Worm (Caenorhabditis elegans) whole organism, late embryonic: ENCODE results near the gene tig-2.

Experiments
- F13H6.1 ChIP-seq: sonication (generic microtip); optimal IDR thresholded peaks from 2 replicates; lab custom pipeline; 2016; ENCODE audit warnings: missing genetic modification characterization, missing compliant biosample characterization
- K02D7.2 ChIP-seq: sonication (generic microtip); optimal IDR thresholded peaks from 2 replicates; lab custom pipeline; 2017; ENCODE audit warnings: mild to moderate bottlenecking, missing genetic modification characterization, missing compliant biosample characterization
- K09A11.1 ChIP-seq: sonication (generic microtip); optimal IDR thresholded peaks from 2 replicates; lab custom pipeline; 2017; ENCODE audit warnings: antibody characterized with exemption, mild to moderate bottlenecking, missing genetic modification characterization, missing compliant biosample characterization; ENCODE audit not compliant: insufficient read depth
- ahr-1 ChIP-seq: sonication (generic microtip); optimal IDR thresholded peaks from 2 replicates; lab custom pipeline; 2016; ENCODE audit warnings: missing genetic modification characterization, missing compliant biosample characterization
- ama-1 ChIP-seq: fragments of 150-350 bp; optimal IDR thresholded peaks from 2 replicates; lab custom pipeline; 2014
- ceh-22 ChIP-seq: sonication (generic microtip); optimal IDR thresholded peaks from 2 replicates; lab custom pipeline; 2017; ENCODE audit warnings: missing biosample characterization, missing genetic modification characterization
- ceh-30 ChIP-seq: fragments of 150-350 bp; optimal IDR thresholded peaks from 2 replicates; lab custom pipeline; 2014; ENCODE audit warnings: missing biosample characterization, missing genetic modification characterization
- ceh-34 ChIP-seq: sonication (generic microtip); optimal IDR thresholded peaks from 2 replicates; lab custom pipeline; 2016; ENCODE audit warnings: mild to moderate bottlenecking, missing genetic modification characterization, missing compliant biosample characterization
- ceh-45 ChIP-seq: fragments of 200-800 bp; sonication (Bioruptor generic); IDR thresholded peaks from 2 replicates; pipeline ENCODE4 v1.3.6; 2022; ENCODE audit warnings: missing genetic modification reagents, missing genetic modification characterization, missing compliant biosample characterization
- ceh-9 ChIP-seq: sonication (generic microtip); optimal IDR thresholded peaks from 2 replicates; lab custom pipeline; 2016; ENCODE audit warnings: mild to moderate bottlenecking, missing genetic modification characterization, inconsistent platforms, missing compliant biosample characterization
- dve-1 ChIP-seq: sonication (generic microtip); optimal IDR thresholded peaks from 2 replicates; lab custom pipeline; 2017; ENCODE audit warnings: antibody characterized with exemption, mild to moderate bottlenecking, missing genetic modification characterization, missing compliant biosample characterization
- elt-2 ChIP-seq: sonication (generic microtip); optimal IDR thresholded peaks from 2 replicates; lab custom pipeline; 2016; ENCODE audit warnings: missing genetic modification reagents, missing genetic modification characterization, missing compliant biosample characterization
- ets-4 ChIP-seq: sonication (generic microtip); optimal IDR thresholded peaks from 2 replicates; lab custom pipeline; 2016; ENCODE audit warnings: missing genetic modification characterization, missing compliant biosample characterization
- eyg-1 ChIP-seq: sonication (generic microtip); optimal IDR thresholded peaks from 2 replicates; lab custom pipeline; 2016; ENCODE audit warnings: missing genotype, missing genetic modification characterization, missing compliant biosample characterization
- fkh-6 ChIP-seq: sonication (generic microtip); optimal IDR thresholded peaks from 2 replicates; lab custom pipeline; 2016; ENCODE audit warnings: missing genetic modification characterization, missing compliant biosample characterization
- gmeb-2 ChIP-seq: sonication (generic microtip); optimal IDR thresholded peaks from 2 replicates; lab custom pipeline; 2016; ENCODE audit warnings: missing genetic modification characterization, inconsistent platforms, missing compliant biosample characterization
- lim-6 ChIP-seq: sonication (generic microtip); optimal IDR thresholded peaks from 2 replicates; lab custom pipeline; 2016; ENCODE audit warnings: missing genetic modification characterization, missing compliant biosample characterization
- madf-2 ChIP-seq: sonication (generic microtip); optimal IDR thresholded peaks from 2 replicates; lab custom pipeline; 2017; ENCODE audit warnings: missing genetic modification characterization, missing compliant biosample characterization
- npax-4 ChIP-seq: sonication (generic microtip); optimal IDR thresholded peaks from 2 replicates; lab custom pipeline; 2016; ENCODE audit warnings: missing genetic modification characterization, missing compliant biosample characterization
- pag-3 ChIP-seq: sonication (generic microtip); optimal IDR thresholded peaks from 2 replicates; lab custom pipeline; 2016; ENCODE audit warnings: missing compliant biosample characterization, missing genetic modification characterization, borderline replicate concordance
- pax-1 ChIP-seq: fragments of 150-350 bp; optimal IDR thresholded peaks from 2 replicates; lab custom pipeline; 2014; ENCODE audit warnings: missing biosample characterization, missing genetic modification characterization
- pha-4 ChIP-seq: fragments of 150-350 bp; optimal IDR thresholded peaks from 2 replicates; lab custom pipeline; 2018; ENCODE audit warnings: missing biosample characterization, missing genetic modification reagents, missing genetic modification characterization
- ref-2 ChIP-seq: sonication (generic microtip); optimal IDR thresholded peaks from 2 replicates; lab custom pipeline; 2016; ENCODE audit warnings: missing genetic modification characterization, missing compliant biosample characterization
- rnt-1 ChIP-seq: sonication (generic microtip); optimal IDR thresholded peaks from 2 replicates; lab custom pipeline; 2016; ENCODE audit warnings: missing genetic modification characterization, missing compliant biosample characterization
- sox-4 ChIP-seq: sonication (generic microtip); optimal IDR thresholded peaks from 2 replicates; lab custom pipeline; 2017; ENCODE audit warnings: mild to moderate bottlenecking, missing genetic modification characterization, inconsistent platforms, missing compliant biosample characterization
- unc-42 ChIP-seq: sonication (generic microtip); optimal IDR thresholded peaks from 2 replicates; lab custom pipeline; 2016; ENCODE audit warnings: missing genotype, missing genetic modification characterization, missing compliant biosample characterization
- unc-55 ChIP-seq: sonication (generic microtip); optimal IDR thresholded peaks from 2 replicates; lab custom pipeline; 2017; ENCODE audit warnings: missing biosample characterization, missing genetic modification reagents, missing genetic modification characterization

tig-2 gene

DNA sequence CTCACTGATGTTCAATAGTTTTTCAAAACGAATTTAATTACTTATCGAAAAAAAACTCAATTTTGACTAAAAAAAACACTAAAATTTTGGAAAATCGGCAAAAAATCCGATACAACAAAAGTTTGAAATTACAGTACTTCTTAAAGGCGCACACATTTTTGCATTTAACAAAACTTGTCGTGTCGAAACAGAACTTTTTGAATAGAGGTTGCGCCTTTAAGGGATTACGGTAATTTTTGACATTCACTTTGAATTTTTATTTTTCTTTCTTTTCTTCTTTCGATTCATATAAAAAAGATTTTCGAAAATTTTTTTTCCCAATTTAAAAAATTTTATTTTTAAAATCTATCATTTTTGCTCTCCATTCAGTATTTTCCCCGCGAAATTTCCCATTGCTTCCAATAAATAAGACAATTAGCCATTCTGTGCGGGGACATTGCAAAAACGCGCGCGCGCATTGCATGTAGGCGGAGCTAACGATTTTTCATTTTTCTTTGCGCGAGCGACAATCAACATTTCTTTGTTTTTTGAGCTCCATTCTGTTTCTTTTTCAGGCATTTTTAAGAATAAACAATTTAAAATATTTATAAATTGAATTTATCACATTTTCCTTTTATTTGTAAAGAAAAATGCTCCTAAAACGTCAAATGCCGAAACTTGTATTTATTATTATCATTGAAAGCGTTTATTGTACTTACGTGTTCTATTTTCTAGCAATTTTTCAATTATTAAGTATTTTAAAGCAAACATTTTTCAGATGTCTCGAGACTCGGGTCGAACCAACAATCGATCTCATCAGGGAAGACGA, 1.4 kb upstream of the tig-2 start, which contains the start of gene F39G3.3 (continued):
- TF ChIP-seq npax-4 (tag; lab: Kevin White, UChicago) (peak; percentile 80), K09A11.1 (tag; lab: Kevin White, UChicago) (peak; percentile 80), unc-42 (peak; percentile 92), ceh-30 (peak; percentile 26), pag-3 (tag; lab: Kevin White, UChicago) (peak; percentile 2), madf-2 (tag; lab: Kevin White, UChicago) (peak; percentile 86), ref-2 (tag; lab: Kevin White, UChicago) (peak; percentile 71), unc-55 (GFP tag; lab: Kevin White, UChicago) (no peak), ceh-45 (GFP tag; lab: Robert Waterston, UW) (peak; percentile 68), pax-1 (tag; lab: Kevin White, UChicago) (peak; percentile 25), ceh-34 (peak; percentile 86), pha-4 (tag; lab: Kevin White, UChicago) (no peak), ahr-1 (tag; lab: Kevin White, UChicago) (peak; percentile 78), ets-4 (tag; lab: Kevin White, UChicago) (peak; percentile 66), ama-1 (lab: Kevin White, UChicago) (no peak), ceh-9 (tag; lab: Kevin White, UChicago) (no peak), sox-4 (tag; lab: Kevin White, UChicago) (peak; percentile 88), fkh-6 (tag; lab: Kevin White, UChicago) (peak; percentile 83), F13H6.1 (tag; lab: Kevin White, UChicago) (peak; percentile 74)

- TF ChIP-seq dve-1 (tag; lab: Kevin White, UChicago), result no peak
- no peak for TF ChIP-seq pha-4 (tag; lab: Kevin White, UChicago)
- TF ChIP-seq pag-3 (tag; lab: Kevin White, UChicago), result no peak
- no peak for TF ChIP-seq ets-4 (tag; lab: Kevin White, UChicago)
- no peak for TF ChIP-seq fkh-6 (tag; lab: Kevin White, UChicago)
- TF ChIP-seq unc-55 (GFP tag; lab: Kevin White, UChicago), result no peak
- TF ChIP-seq eyg-1, result no peak
- no peak for TF ChIP-seq gmeb-2 (tag; lab: Kevin White, UChicago)
Observed at ce11 chrV:4724453-4724852, 5.5 kb downstream of the tig-2 start, which contains the start of gene F39G3.4. Gene F39G3.4 (plus strand): TSS chrV:4724753.

DNA sequence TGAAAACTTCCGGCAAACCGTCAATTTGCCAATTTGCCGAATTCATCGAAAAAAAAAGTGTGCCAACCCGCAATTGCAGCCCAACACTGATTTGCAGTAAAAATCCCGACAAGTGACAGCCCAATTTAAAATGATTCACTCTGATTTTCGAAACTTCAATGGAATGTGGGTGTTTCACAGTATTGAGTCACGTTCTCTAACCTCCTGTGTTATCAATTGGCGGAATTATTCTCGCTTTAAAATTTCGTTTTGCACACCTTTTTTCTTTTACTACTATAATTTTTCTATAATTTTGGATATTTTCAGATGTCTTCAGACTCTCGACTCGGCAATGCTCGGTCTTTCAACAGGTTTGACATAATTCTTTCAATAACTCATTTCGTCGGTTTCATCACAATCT, 7.6 kb downstream of the tig-2 start, which contains the start of gene F39G3.5:
TSS of gene F39G3.5 (plus strand) at position 301 of the 400 bp plus-strand sequence.
- no peak for TF ChIP-seq elt-2 (tag; lab: Kevin White, UChicago)
- TF ChIP-seq, all 69 proteins: peak for 0

ce11 chrV:4720884-4721464, 9.0 kb downstream of the tig-2 start:
- peak; percentile 58 for TF ChIP-seq elt-2 (tag; lab: Kevin White, UChicago)
- TF ChIP-seq rnt-1 (tag; lab: Kevin White, UChicago), result no peak

- TF ChIP-seq ceh-22 (tag; lab: Kevin White, UChicago) (no peak), pag-3 (tag; lab: Kevin White, UChicago) (no peak), elt-2 (tag; lab: Kevin White, UChicago) (peak; percentile 66), gmeb-2 (tag; lab: Kevin White, UChicago) (no peak)
Observed at ce11 chrV:4719965-4720364, 10.0 kb downstream of the tig-2 start, which contains the start of gene prx-6. Gene prx-6 (minus strand): TSS chrV:4720093.

DNA sequence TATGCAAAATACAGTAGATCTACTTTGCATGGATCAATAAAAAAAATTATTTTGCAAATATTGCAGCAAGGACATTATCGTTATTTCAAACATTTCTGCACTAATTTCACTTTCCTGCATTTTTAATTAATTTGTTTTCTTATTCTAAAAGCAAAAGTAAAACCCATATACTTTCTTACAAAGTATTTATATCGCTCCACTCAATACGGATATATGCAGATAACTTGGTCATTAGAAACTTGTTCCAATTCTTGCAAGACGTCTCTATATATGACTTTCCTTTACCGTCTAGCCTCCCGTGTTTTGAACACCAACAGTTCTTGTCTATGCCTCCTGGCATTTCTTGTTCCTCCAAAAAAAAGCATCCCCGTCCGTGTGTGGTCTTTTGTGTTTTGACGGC, 19.5 kb downstream of the tig-2 start, which contains the start of gene oac-24:
TSS of gene oac-24 (plus strand) at position 301 of the 400 bp plus-strand sequence.
- TF ChIP-seq K02D7.2, result no peak
- TF ChIP-seq pax-1 (tag; lab: Kevin White, UChicago), result no peak
- no peak for TF ChIP-seq lim-6 (tag; lab: Kevin White, UChicago)
- TF ChIP-seq, all 69 proteins: peak for 0
